Fruit fly (Drosophila melanogaster) whole organism, prepupa: ENCODE results near the gene ZnT86D.

Experiments used
- CG6163 ChIP-seq: fragments of 200-800 bp; sonication (Bioruptor generic); IDR thresholded peaks from 3 replicates; pipeline ENCODE4 v1.3.6; 2022; ENCODE audit warnings: missing biosample characterization, missing genetic modification characterization
- CG6854 ChIP-seq: fragments of 200-800 bp; sonication (Bioruptor generic); optimal IDR thresholded peaks from 2 replicates; lab custom pipeline; 2017; ENCODE audit warnings: missing biosample characterization, mild to moderate bottlenecking, missing genetic modification characterization
- CG8119 ChIP-seq: fragments of 200-800 bp; sonication (Bioruptor generic); IDR thresholded peaks from 3 replicates; pipeline ENCODE4 v1.3.6; 2022; ENCODE audit warnings: missing biosample characterization, missing genetic modification characterization
- CG8319 ChIP-seq: fragments of 200-800 bp; sonication (Bioruptor generic); optimal IDR thresholded peaks from 3 replicates; lab custom pipeline; 2016; ENCODE audit warnings: missing biosample characterization, missing genetic modification characterization
- Ets96B ChIP-seq: fragments of 200-800 bp; optimal IDR thresholded peaks from 2 replicates; lab custom pipeline; 2019; ENCODE audit warnings: missing biosample characterization, mild to moderate bottlenecking, missing genetic modification characterization, moderate library complexity
- Gug ChIP-seq: fragments of 200-800 bp; sonication (Bioruptor generic); IDR thresholded peaks from 2 replicates; pipeline ENCODE4 v1.3.6; 2022; ENCODE audit warnings: missing biosample characterization, missing genetic modification characterization
- Hr4 ChIP-seq: fragments of 200-800 bp; sonication (Bioruptor generic); optimal IDR thresholded peaks from 3 replicates; lab custom pipeline; 2016; ENCODE audit warnings: missing biosample characterization, missing genetic modification characterization
- vri ChIP-seq: fragments of 200-800 bp; sonication (Bioruptor generic); optimal IDR thresholded peaks from 3 replicates; lab custom pipeline; 2016; ENCODE audit warnings: missing biosample characterization, mild to moderate bottlenecking, missing genetic modification characterization

DNA sequence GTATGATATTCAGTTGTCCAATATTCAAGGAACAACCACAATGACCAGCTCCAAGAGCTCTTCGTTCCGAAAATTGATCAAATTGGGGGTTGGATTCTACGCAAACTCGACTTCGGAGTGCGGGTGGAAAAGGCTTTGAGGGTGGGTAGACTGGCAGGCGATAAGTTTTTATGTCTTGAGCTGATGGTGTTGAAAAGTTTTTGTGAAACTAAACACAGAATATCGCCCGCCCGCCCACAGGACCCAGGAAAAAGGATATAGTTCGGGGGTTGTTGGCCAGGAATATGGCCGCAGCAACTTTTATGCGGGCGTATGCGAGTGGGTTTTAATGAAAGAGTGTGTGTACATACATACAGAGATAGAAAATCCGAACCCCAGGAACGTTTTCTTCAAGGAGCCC is 49.2 kb upstream of the ZnT86D start:
- TF ChIP-seq Ets96B (tag; lab: Kevin White, UChicago) (no peak), CG6854 (GFP tag; lab: Kevin White, UChicago) (no peak), CG6163 (GFP tag; lab: Robert Waterston, UW) (no peak), CG8119 (GFP tag; lab: Robert Waterston, UW) (no peak), Hr4 (GFP tag; lab: Kevin White, UChicago) (no peak), CG8319 (no peak), Gug (no peak), vri (GFP tag; lab: Kevin White, UChicago) (no peak)
